Worm (Caenorhabditis elegans): ENCODE results near the gene srg-29.

DNA sequence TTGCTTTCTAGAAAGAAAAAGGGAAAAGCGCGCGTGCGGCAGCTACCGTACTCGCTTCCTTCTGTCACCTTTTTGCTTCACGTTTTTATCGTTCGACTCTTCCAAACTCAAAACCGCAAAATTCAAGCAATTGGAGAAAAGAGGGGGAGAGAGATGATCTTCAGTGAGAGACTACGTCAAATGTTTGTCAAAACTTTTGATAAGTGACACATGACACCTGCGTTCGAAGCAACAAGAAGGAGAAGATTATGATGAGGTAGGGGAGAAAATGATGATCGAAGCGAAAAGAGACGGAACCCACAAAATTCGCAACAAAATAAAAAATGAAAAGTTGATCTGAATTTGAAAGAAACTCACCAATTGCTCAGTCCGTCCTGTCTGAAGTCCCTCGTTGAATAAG, 18.6 kb upstream of the srg-29 start:
- TF ChIP-seq dao-5 (tag; optimal IDR thresholded peaks at IDR 0.05) (no peak), W03F9.2 (tag; optimal IDR thresholded peaks at IDR 0.05) (no peak), him-1 (tag; optimal IDR thresholded peaks at IDR 0.05) (no peak)

All from whole organism, L4/young adult.